Fruit fly (Drosophila melanogaster) whole organism, adult: ENCODE results near the gene CG11584.

Source experiments
- CG11617 ChIP-seq: fragments of 200-800 bp; sonication (Bioruptor generic); optimal IDR thresholded peaks from 2 replicates; lab custom pipeline; 2017; ENCODE audit warnings: mild to moderate bottlenecking, missing biosample characterization, missing genetic modification reagents, missing genetic modification characterization
- CG14711 ChIP-seq: fragments of 200-800 bp; sonication (Bioruptor generic); optimal IDR thresholded peaks from 2 replicates; lab custom pipeline; 2018; ENCODE audit warnings: missing biosample characterization, mild to moderate bottlenecking, missing genetic modification characterization, moderate library complexity
- cic ChIP-seq: fragments of 200-800 bp; sonication (Bioruptor generic); optimal IDR thresholded peaks from 2 replicates; lab custom pipeline; 2017; ENCODE audit warnings: missing biosample characterization, mild to moderate bottlenecking, missing genetic modification characterization, moderate library complexity

DNA sequence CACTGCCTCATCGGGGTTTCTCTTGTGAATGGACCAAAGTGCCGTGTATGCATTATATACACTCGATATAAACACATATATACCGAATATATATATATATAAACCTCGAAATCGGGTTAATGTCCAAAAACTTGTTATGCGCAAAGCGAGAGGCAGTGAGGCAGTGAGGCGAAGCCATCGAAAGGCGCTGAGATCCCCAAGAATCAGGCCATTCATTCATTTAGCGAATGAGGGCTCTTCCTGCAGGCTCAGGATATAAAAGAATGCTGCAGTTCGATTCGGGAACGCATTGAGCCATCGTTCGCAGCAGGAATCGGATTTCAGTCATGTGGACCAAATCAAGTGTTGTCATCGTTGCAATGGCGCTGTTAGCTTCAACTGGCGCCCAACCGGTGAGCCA, 6.1 kb downstream of the CG11584 start, which contains the start of gene CG12481:
- TF ChIP-seq CG14711 = no peak
- no peak for TF ChIP-seq CG11617
- TF ChIP-seq cic = no peak
